Worm (Caenorhabditis elegans): ENCODE data around the gene spe-10.

DNA sequence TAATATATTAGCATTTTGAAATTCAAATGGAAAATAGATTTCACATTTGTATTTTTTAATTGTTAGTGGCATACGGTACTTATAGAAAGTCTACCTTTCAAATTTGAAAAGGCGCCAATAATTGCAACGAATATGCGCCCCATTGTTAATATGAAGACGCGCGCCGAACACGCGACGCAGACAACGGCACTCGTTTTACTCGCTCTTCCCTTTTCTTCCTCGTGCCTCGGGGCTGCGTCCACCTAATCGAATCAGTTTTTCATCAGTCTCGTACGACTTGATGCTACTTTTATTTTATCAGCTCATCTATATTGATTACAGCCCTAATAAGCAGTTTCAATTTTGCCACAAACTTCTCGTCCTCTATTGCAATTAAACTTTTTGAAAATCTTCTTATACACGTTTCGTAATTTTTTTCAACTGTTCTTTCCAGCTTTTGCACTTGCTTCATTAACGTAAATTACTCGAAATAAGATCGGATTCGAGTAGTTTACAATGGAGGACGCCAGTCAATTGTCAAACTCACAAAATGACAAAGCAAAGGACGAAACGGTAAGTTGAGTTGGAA is 22.1 kb upstream of the spe-10 start, which contains the start of gene cash-1:
- TF ChIP-seq ama-1 (optimal IDR thresholded peaks at IDR 0.05) = no peak
- no peak for TF ChIP-seq ceh-13 (GFP tag; optimal IDR thresholded peaks at IDR 0.05)
- TF ChIP-seq flt-1 (GFP tag; IDR thresholded peaks at IDR 0.05) = no peak
- TF ChIP-seq sea-1 (GFP tag; conservative IDR thresholded peaks at IDR 0.05) = no peak
- no peak for TF ChIP-seq hmbx-1 (tag; optimal IDR thresholded peaks at IDR 0.05)
- TF ChIP-seq hmg-4 (GFP tag; optimal IDR thresholded peaks at IDR 0.05) = no peak
- no peak for TF ChIP-seq F13C5.2 (tag; optimal IDR thresholded peaks at IDR 0.05)
- no peak for TF ChIP-seq tra-4 (tag; optimal IDR thresholded peaks at IDR 0.05)
- no peak for TF ChIP-seq ets-7 (tag; optimal IDR thresholded peaks at IDR 0.05)
- no peak for TF ChIP-seq tbx-37 (GFP tag; conservative IDR thresholded peaks at IDR 0.05)
- TF ChIP-seq scrt-1 (GFP tag; IDR thresholded peaks at IDR 0.05) = no peak
- no peak for TF ChIP-seq aly-1 (tag; optimal IDR thresholded peaks at IDR 0.05)
- no peak for TF ChIP-seq B0310.2 (tag; optimal IDR thresholded peaks at IDR 0.05)
